Worm (Caenorhabditis elegans) whole organism, L4/young adult: Measurements from ENCODE around the gene srp-8.

Experiments
- W03F9.2 ChIP-seq: fragments of 150-350 bp; optimal IDR thresholded peaks from 2 replicates; lab custom pipeline; 2014; ENCODE audit warnings: missing biosample characterization, missing genetic modification characterization
- dao-5 ChIP-seq: sonication (generic microtip); optimal IDR thresholded peaks from 2 replicates; lab custom pipeline; 2016; ENCODE audit warnings: missing genotype, missing genetic modification characterization, moderate library complexity, missing compliant biosample characterization

ce11 chrV:8195889-8196418 lies 12.5 kb downstream of the srp-8 start, which contains the start of gene F20D6.10:
- TF ChIP-seq dao-5 (tag; lab: Kevin White, UChicago), result no peak
- no peak for TF ChIP-seq W03F9.2 (tag; lab: Kevin White, UChicago)
